Fruit fly (Drosophila melanogaster) whole organism, pupa: ENCODE data around the gene CG13875.

Experiments used
- CG34367 ChIP-seq: fragments of 200-800 bp; sonication (Bioruptor generic); optimal IDR thresholded peaks from 2 replicates; lab custom pipeline; 2018; ENCODE audit warnings: missing biosample characterization, mild to moderate bottlenecking, missing genetic modification characterization
- CG8301 ChIP-seq: fragments of 200-800 bp; sonication (Bioruptor generic); optimal IDR thresholded peaks from 2 replicates; lab custom pipeline; 2018; ENCODE audit warnings: missing biosample characterization, mild to moderate bottlenecking, missing genetic modification characterization
- Ets98B ChIP-seq: fragments of 200-800 bp; sonication (Bioruptor generic); IDR thresholded peaks from 2 replicates; pipeline ENCODE4 v1.3.6; 2022; ENCODE audit warnings: missing biosample characterization, missing genetic modification characterization
- Pif1B ChIP-seq: fragments of 200-800 bp; sonication (Bioruptor generic); optimal IDR thresholded peaks from 3 replicates; lab custom pipeline; 2016; ENCODE audit warnings: missing biosample characterization, missing genetic modification characterization
- Snoo ChIP-seq: fragments of 200-800 bp; sonication (Bioruptor generic); optimal IDR thresholded peaks from 3 replicates; lab custom pipeline; 2017; ENCODE audit warnings: missing biosample characterization, mild to moderate bottlenecking, missing genetic modification characterization, inconsistent platforms

dm6 chr3L:165981-166788, 13.5 kb upstream of the CG13875 start:
- TF ChIP-seq CG8301 (tag; lab: Kevin White, UChicago) = peak; percentile 49
- peak; percentile 0 for TF ChIP-seq Snoo (tag; lab: Kevin White, UChicago)
- no peak for TF ChIP-seq CG34367
- TF ChIP-seq Ets98B = peak; percentile 59
- no peak for TF ChIP-seq Pif1B (GFP tag; lab: Kevin White, UChicago)
